Fruit fly (Drosophila melanogaster) whole organism, wandering third instar larva: ENCODE data around the gene Tango9.

Experiments
- Abd-B ChIP-seq: fragments of >200 bp; optimal IDR thresholded peaks from 2 replicates; lab custom pipeline; 2017; ENCODE audit warnings: missing biosample characterization, missing genetic modification characterization
- CG32264 ChIP-seq: fragments of 200-800 bp; sonication (Bioruptor generic); optimal IDR thresholded peaks from 2 replicates; lab custom pipeline; 2016; ENCODE audit warnings: missing biosample characterization, missing genetic modification characterization
- CG9705 ChIP-seq: fragments of 200-800 bp; sonication (Bioruptor generic); optimal IDR thresholded peaks from 2 replicates; lab custom pipeline; 2018; ENCODE audit warnings: missing biosample characterization, mild to moderate bottlenecking, missing genetic modification characterization
- CrebA ChIP-seq: fragments of 200-800 bp; sonication (Bioruptor generic); optimal IDR thresholded peaks from 2 replicates; lab custom pipeline; 2016; ENCODE audit warnings: missing biosample characterization, mild to moderate bottlenecking, missing genetic modification characterization, borderline replicate concordance
- Dfd ChIP-seq: fragments of >200 bp; optimal IDR thresholded peaks from 2 replicates; lab custom pipeline; 2017; ENCODE audit warnings: missing biosample characterization, missing genetic modification characterization
- Dif ChIP-seq: fragments of 200-275, 200-300 bp; sonication (Bioruptor generic); optimal IDR thresholded peaks from 2 replicates; lab custom pipeline; 2018; ENCODE audit warnings: missing biosample characterization, missing genetic modification characterization; ENCODE audit not compliant: partially characterized antibody
- GATAd ChIP-seq: sonication (Bioruptor generic); optimal IDR thresholded peaks from 2 replicates; lab custom pipeline; 2016; ENCODE audit warnings: missing biosample characterization, missing genetic modification characterization
- HLH106 ChIP-seq: fragments of 200-800 bp; optimal IDR thresholded peaks from 3 replicates; lab custom pipeline; 2019; ENCODE audit warnings: missing biosample characterization, mild to moderate bottlenecking, missing genetic modification characterization, moderate library complexity
- Hnf4 ChIP-seq: fragments of 200-800 bp; sonication (Bioruptor generic); optimal IDR thresholded peaks from 2 replicates; lab custom pipeline; 2016; ENCODE audit warnings: missing biosample characterization, mild to moderate bottlenecking, missing genetic modification characterization
- Hr78 ChIP-seq: fragments of >200 bp; optimal IDR thresholded peaks from 2 replicates; lab custom pipeline; 2017; ENCODE audit warnings: missing biosample characterization, missing genetic modification characterization
- Hr83 ChIP-seq: fragments of 200-300 bp; sonication (Bioruptor generic); optimal IDR thresholded peaks from 2 replicates; lab custom pipeline; 2016; ENCODE audit warnings: missing biosample characterization, mild to moderate bottlenecking, missing genetic modification characterization, moderate library complexity; ENCODE audit not compliant: poor library complexity, severe bottlenecking
- Jra ChIP-seq: sonication (Bioruptor generic); optimal IDR thresholded peaks from 2 replicates; lab custom pipeline; 2016; ENCODE audit warnings: missing biosample characterization, missing genetic modification characterization
- Mio ChIP-seq: sonication (Bioruptor generic); optimal IDR thresholded peaks from 2 replicates; lab custom pipeline; 2016; ENCODE audit warnings: missing biosample characterization, missing genetic modification characterization
- Myc ChIP-seq: fragments of >200 bp; optimal IDR thresholded peaks from 2 replicates; lab custom pipeline; 2017
- N ChIP-seq: fragments of >200 bp; optimal IDR thresholded peaks from 2 replicates; lab custom pipeline; 2018; ENCODE audit warnings: missing biosample characterization, missing external identifiers, missing genetic modification characterization
- OdsH ChIP-seq: fragments of 200-800 bp; sonication (Bioruptor generic); optimal IDR thresholded peaks from 2 replicates; lab custom pipeline; 2016; ENCODE audit warnings: missing biosample characterization, mild to moderate bottlenecking, missing genetic modification characterization
- Rel ChIP-seq, 2 experiments: fragments of 200-800 bp; sonication (Bioruptor generic) in 1 of 2; optimal IDR thresholded peaks; 2 replicates in 1 of 2; 3 replicates in 1 of 2; lab custom pipeline; 2016 to 2019; ENCODE audit warnings: mild to moderate bottlenecking in 2 of 2, missing biosample characterization in 2 of 2, missing genetic modification characterization in 2 of 2, moderate library complexity in 1 of 2
- Sp1 ChIP-seq: fragments of 200-800 bp; sonication (Bioruptor generic); optimal IDR thresholded peaks from 3 replicates; lab custom pipeline; 2019; ENCODE audit warnings: missing biosample characterization, mild to moderate bottlenecking, missing genetic modification characterization, moderate library complexity
- Vsx2 ChIP-seq: fragments of 200-300, 225-300 bp; sonication (Bioruptor generic); optimal IDR thresholded peaks from 2 replicates; lab custom pipeline; 2018; ENCODE audit warnings: missing biosample characterization, missing genetic modification characterization; ENCODE audit not compliant: partially characterized antibody
- br ChIP-seq: fragments of 200-800 bp; sonication (Bioruptor generic); optimal IDR thresholded peaks from 2 replicates; lab custom pipeline; 2016; ENCODE audit warnings: missing biosample characterization, missing genetic modification characterization
- brk ChIP-seq: fragments of 200-800 bp; sonication (Bioruptor generic); optimal IDR thresholded peaks from 2 replicates; lab custom pipeline; 2016; ENCODE audit warnings: missing biosample characterization, mild to moderate bottlenecking, missing genetic modification characterization
- dl ChIP-seq, 2 experiments: fragments of 175-275, 200-275 bp in 1 of 2; fragments of 200-275 bp in 1 of 2; sonication (Bioruptor generic); optimal IDR thresholded peaks; lab custom pipeline; 2018; ENCODE audit warnings: mild to moderate bottlenecking in 2 of 2, missing biosample characterization in 2 of 2, missing genetic modification characterization in 2 of 2, moderate library complexity in 2 of 2; ENCODE audit not compliant: partially characterized antibody in 2 of 2, insufficient read depth in 1 of 2
- dmrt93B ChIP-seq: fragments of 200-800 bp; sonication (Bioruptor generic); optimal IDR thresholded peaks from 2 replicates; lab custom pipeline; 2018; ENCODE audit warnings: missing biosample characterization, mild to moderate bottlenecking, missing genetic modification characterization
- dsf ChIP-seq: sonication (Bioruptor generic); optimal IDR thresholded peaks from 2 replicates; lab custom pipeline; 2016; ENCODE audit warnings: missing biosample characterization, missing genetic modification characterization, borderline replicate concordance
- ey ChIP-seq: fragments of 200-800 bp; sonication (Bioruptor generic); optimal IDR thresholded peaks from 2 replicates; lab custom pipeline; 2016; ENCODE audit warnings: missing biosample characterization, missing genetic modification characterization
- foxo ChIP-seq, 2 experiments: fragments of 200-800 bp; sonication (Bioruptor generic); optimal IDR thresholded peaks; 2 replicates in 1 of 2; 3 replicates in 1 of 2; lab custom pipeline; 2016 to 2017; ENCODE audit warnings: missing biosample characterization in 2 of 2, missing genetic modification characterization in 2 of 2
- fru ChIP-seq: fragments of 200-800 bp; sonication (Bioruptor generic); optimal IDR thresholded peaks from 3 replicates; lab custom pipeline; 2016; ENCODE audit warnings: missing biosample characterization, mild to moderate bottlenecking, missing genetic modification characterization
- h ChIP-seq: fragments of 200-800 bp; sonication (Bioruptor generic); optimal IDR thresholded peaks from 3 replicates; lab custom pipeline; 2016; ENCODE audit warnings: missing biosample characterization, mild to moderate bottlenecking, missing genetic modification characterization
- jim ChIP-seq: fragments of 175-275, 200-325 bp; sonication (Bioruptor generic); optimal IDR thresholded peaks from 2 replicates; lab custom pipeline; 2016; ENCODE audit warnings: missing biosample characterization, mild to moderate bottlenecking, missing genetic modification characterization
- lola ChIP-seq: fragments of >200 bp; optimal IDR thresholded peaks from 2 replicates; lab custom pipeline; 2017; ENCODE audit warnings: missing biosample characterization, missing genetic modification characterization
- pan ChIP-seq: fragments of >200 bp; optimal IDR thresholded peaks from 2 replicates; lab custom pipeline; 2017
- psq ChIP-seq: fragments of 200-800 bp; sonication (Bioruptor generic); optimal IDR thresholded peaks from 3 replicates; lab custom pipeline; 2017; ENCODE audit warnings: missing biosample characterization, mild to moderate bottlenecking, missing genetic modification characterization, moderate library complexity
- rgr ChIP-seq: fragments of 200-800 bp; sonication (Bioruptor generic); optimal IDR thresholded peaks from 3 replicates; lab custom pipeline; 2016; ENCODE audit warnings: missing biosample characterization, mild to moderate bottlenecking, missing genetic modification characterization
- sage ChIP-seq: fragments of 200-800 bp; sonication (Bioruptor generic); optimal IDR thresholded peaks from 2 replicates; lab custom pipeline; 2016; ENCODE audit warnings: missing biosample characterization, mild to moderate bottlenecking, missing genetic modification characterization
- sv ChIP-seq: fragments of 200-800 bp; sonication (Bioruptor generic); optimal IDR thresholded peaks from 3 replicates; lab custom pipeline; 2016; ENCODE audit warnings: missing biosample characterization, missing genetic modification characterization
- tai ChIP-seq: sonication (Bioruptor generic); optimal IDR thresholded peaks from 2 replicates; lab custom pipeline; 2016; ENCODE audit warnings: missing biosample characterization, missing genetic modification characterization
- usp ChIP-seq: fragments of >200 bp; optimal IDR thresholded peaks from 2 replicates; lab custom pipeline; 2017; ENCODE audit warnings: missing biosample characterization, missing genetic modification characterization
- woc ChIP-seq: sonication (Bioruptor generic); optimal IDR thresholded peaks from 2 replicates; lab custom pipeline; 2016; ENCODE audit warnings: missing biosample characterization, mild to moderate bottlenecking, missing genetic modification characterization

Gene Tango9

dm6 chr3R:11948903-11949358 is 25.8 kb downstream of the Tango9 start, which contains the start of gene Cad87A:
Gene Cad87A, minus strand, starts transcription at chr3R:11949129.
- TF ChIP-seq dl (GFP tag; optimal IDR thresholded peaks at IDR 0.05; lab: Kevin White, UChicago; ENCODE audit: insufficient read depth in 1 of 2, partially characterized antibody in 2 of 2) (no peak), sage (GFP tag; lab: Kevin White, UChicago) (peak; percentile 6), Dif (GFP tag; lab: Kevin White, UChicago) (peak; percentile 19), Hr83 (GFP tag; lab: Kevin White, UChicago) (peak; percentile 41), h (GFP tag; lab: Kevin White, UChicago) (peak; percentile 15), fru (GFP tag; lab: Kevin White, UChicago) (peak; percentile 3), foxo (GFP tag; optimal IDR thresholded peaks at IDR 0.05; lab: Kevin White, UChicago) (peak; percentile 9 to 37), N (GFP tag; lab: Kevin White, UChicago) (no peak), Rel (GFP tag; optimal IDR thresholded peaks at IDR 0.05; lab: Kevin White, UChicago) (no peak), Rel (tag; optimal IDR thresholded peaks at IDR 0.05; lab: Kevin White, UChicago) (peak; percentile 32), Sp1 (GFP tag; lab: Kevin White, UChicago) (peak; percentile 21), CG9705 (GFP tag; lab: Kevin White, UChicago) (no peak)
- TF ChIP-seq, all 38 proteins: peak for 8

dm6 chr3R:11947959-11948358 is 26.8 kb downstream of the Tango9 start:
- TF ChIP-seq dsf (no peak), Mio (GFP tag; lab: Kevin White, UChicago) (no peak), Hr78 (GFP tag; lab: Kevin White, UChicago) (no peak), CrebA (GFP tag; lab: Kevin White, UChicago) (no peak), Rel (GFP tag; optimal IDR thresholded peaks at IDR 0.05; lab: Kevin White, UChicago) (no peak), Rel (tag; optimal IDR thresholded peaks at IDR 0.05; lab: Kevin White, UChicago) (no peak), Dif (GFP tag; lab: Kevin White, UChicago) (no peak), rgr (no peak), dl (GFP tag; optimal IDR thresholded peaks at IDR 0.05; lab: Kevin White, UChicago; ENCODE audit: insufficient read depth in 1 of 2, partially characterized antibody in 2 of 2) (no peak)

- TF ChIP-seq HLH106 (tag; lab: Kevin White, UChicago): peak; percentile 72
- TF ChIP-seq Vsx2 (GFP tag; lab: Kevin White, UChicago): no peak
- peak; percentile 53 for TF ChIP-seq br (GFP tag; lab: Kevin White, UChicago)
- peak; percentile 67 for TF ChIP-seq h (GFP tag; lab: Kevin White, UChicago)
- no peak for TF ChIP-seq N (GFP tag; lab: Kevin White, UChicago)
- TF ChIP-seq dl (GFP tag; optimal IDR thresholded peaks at IDR 0.05; lab: Kevin White, UChicago; ENCODE audit: insufficient read depth in 1 of 2, partially characterized antibody in 2 of 2): no peak
- TF ChIP-seq OdsH (GFP tag; lab: Kevin White, UChicago): peak; percentile 55
- TF ChIP-seq Hr78 (GFP tag; lab: Kevin White, UChicago): no peak
- peak; percentile 45 for TF ChIP-seq Sp1 (GFP tag; lab: Kevin White, UChicago)
- no peak for TF ChIP-seq CrebA (GFP tag; lab: Kevin White, UChicago)
- TF ChIP-seq Mio (GFP tag; lab: Kevin White, UChicago): no peak
- TF ChIP-seq CG9705 (GFP tag; lab: Kevin White, UChicago): peak; percentile 4
- peak in 1 of 2 experiments; percentile 75 for TF ChIP-seq foxo (GFP tag; optimal IDR thresholded peaks at IDR 0.05; lab: Kevin White, UChicago)
- peak; percentile 68 for TF ChIP-seq psq (GFP tag; lab: Kevin White, UChicago)
- no peak for TF ChIP-seq GATAd (GFP tag; lab: Kevin White, UChicago)
- no peak for TF ChIP-seq pan (lab: Kevin White, UChicago)
- TF ChIP-seq Dif (GFP tag; lab: Kevin White, UChicago): no peak
- no peak for TF ChIP-seq Myc (lab: Kevin White, UChicago)
- no peak for TF ChIP-seq Abd-B (GFP tag; lab: Kevin White, UChicago)
- TF ChIP-seq Dfd: no peak
- no peak for TF ChIP-seq lola (GFP tag; lab: Kevin White, UChicago)
- peak; percentile 49 for TF ChIP-seq Hnf4 (GFP tag; lab: Kevin White, UChicago)
- no peak for TF ChIP-seq tai (GFP tag; lab: Kevin White, UChicago)
- TF ChIP-seq dsf: no peak
- TF ChIP-seq fru (GFP tag; lab: Kevin White, UChicago): peak; percentile 71
- peak; percentile 74 for TF ChIP-seq ey (GFP tag; lab: Kevin White, UChicago)
- TF ChIP-seq rgr: peak; percentile 65
- peak; percentile 52 for TF ChIP-seq dmrt93B (GFP tag; lab: Kevin White, UChicago)
- no peak for TF ChIP-seq sv
- no peak for TF ChIP-seq brk
- peak; percentile 47 for TF ChIP-seq woc (GFP tag; lab: Kevin White, UChicago)
- no peak for TF ChIP-seq Rel (GFP tag; optimal IDR thresholded peaks at IDR 0.05; lab: Kevin White, UChicago)
- TF ChIP-seq Rel (tag; optimal IDR thresholded peaks at IDR 0.05; lab: Kevin White, UChicago): no peak
- no peak for TF ChIP-seq usp (GFP tag; lab: Kevin White, UChicago)
- no peak for TF ChIP-seq sage (GFP tag; lab: Kevin White, UChicago)
- TF ChIP-seq jim (GFP tag; lab: Kevin White, UChicago): no peak
- TF ChIP-seq Hr83 (GFP tag; lab: Kevin White, UChicago): no peak
- no peak for TF ChIP-seq CG32264 (GFP tag; lab: Kevin White, UChicago)
- TF ChIP-seq Jra: no peak
Measured at dm6 chr3R:11947079-11947869, 27.4 kb downstream of the Tango9 start.
